Fruit fly (Drosophila melanogaster): Measurements from ENCODE around the gene acj6.

DNA sequence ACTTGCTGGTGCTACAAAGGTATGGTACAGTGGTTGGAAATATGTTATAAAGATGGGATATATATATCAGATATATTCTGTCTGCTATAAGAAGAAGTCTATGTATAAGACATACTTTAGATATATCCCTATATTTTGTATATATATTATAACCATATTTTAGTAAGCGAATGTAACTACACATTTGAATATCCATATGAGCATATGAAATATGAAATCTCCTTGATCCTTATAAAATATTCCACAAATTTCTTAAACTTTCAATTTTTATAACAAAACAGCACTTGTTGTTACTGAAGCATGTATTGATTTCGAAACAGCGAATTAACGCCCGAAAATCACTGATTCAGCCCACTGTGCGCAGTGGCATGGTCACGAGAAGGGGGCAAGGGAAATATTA lies 14.4 kb downstream of the acj6 start:
- TF ChIP-seq insv (optimal IDR thresholded peaks at IDR 0.05) (no peak), psq (optimal IDR thresholded peaks at IDR 0.05) (no peak)

Data from Kc167 (cell line).